Fruit fly (Drosophila melanogaster): ENCODE measurements around the gene fon.

fon gene

dm6 chr2L:19335052-19335451, 51.0 kb downstream of the fon start (continued):
- TF ChIP-seq Med (GFP tag) (peak; percentile 74), CG6854 (GFP tag; optimal IDR thresholded peaks at IDR 0.05) (peak; percentile 46), Trl (optimal IDR thresholded peaks at IDR 0.05) (no peak), Trl (GFP tag; optimal IDR thresholded peaks at IDR 0.05) (no peak), Atf-2 (GFP tag; optimal IDR thresholded peaks at IDR 0.05) (peak; percentile 15), CG18476 (GFP tag; optimal IDR thresholded peaks at IDR 0.05) (peak; percentile 14), dmrt99B (tag; optimal IDR thresholded peaks at IDR 0.05) (peak; percentile 75), jing (GFP tag; optimal IDR thresholded peaks at IDR 0.05) (no peak), vnd (GFP tag; IDR thresholded peaks at IDR 0.05; ENCODE audit: partially characterized antibody) (no peak), Six4 (GFP tag; optimal IDR thresholded peaks at IDR 0.05) (peak; percentile 54), CG6254 (GFP tag; optimal IDR thresholded peaks at IDR 0.05) (peak; percentile 44), CG6654 (GFP tag; optimal IDR thresholded peaks at IDR 0.05) (no peak), da (GFP tag; optimal IDR thresholded peaks at IDR 0.05) (no peak), CG8765 (GFP tag; IDR thresholded peaks at IDR 0.05) (peak; percentile 54; the same call in 1 of the 2 replicates), CG5245 (GFP tag; optimal IDR thresholded peaks at IDR 0.05) (peak; percentile 43), CG2202 (tag; optimal IDR thresholded peaks at IDR 0.05) (peak; percentile 47), Lpt (GFP tag; optimal IDR thresholded peaks at IDR 0.05) (no peak), CG33557 (GFP tag; optimal IDR thresholded peaks at IDR 0.05) (peak; percentile 4), Hand (GFP tag; optimal IDR thresholded peaks at IDR 0.05) (peak; percentile 44), CG1602 (GFP tag; optimal IDR thresholded peaks at IDR 0.05) (peak; percentile 42), CG10366 (GFP tag; IDR thresholded peaks at IDR 0.05) (peak; percentile 31; the same call in 1 of the 2 replicates), ERR (GFP tag; optimal IDR thresholded peaks at IDR 0.05) (no peak), NC2β (GFP tag; optimal IDR thresholded peaks at IDR 0.05) (peak; percentile 36), D19A (tag; optimal IDR thresholded peaks at IDR 0.05) (peak; percentile 57), CG5953 (GFP tag; IDR thresholded peaks at IDR 0.05) (no peak), unpg (GFP tag; optimal IDR thresholded peaks at IDR 0.05) (peak; percentile 57), mam (GFP tag; optimal IDR thresholded peaks at IDR 0.05) (no peak), Ets97D (GFP tag; optimal IDR thresholded peaks at IDR 0.05) (peak; percentile 19), CG32532 (GFP tag; IDR thresholded peaks at IDR 0.05) (peak; percentile 47), CG10462 (GFP tag; optimal IDR thresholded peaks at IDR 0.05) (peak; percentile 2), CG7372 (GFP tag; IDR thresholded peaks at IDR 0.05) (no peak), eve (GFP tag; optimal IDR thresholded peaks at IDR 0.05) (peak in 1 of 2 experiments; percentile 74), ap (GFP tag; IDR thresholded peaks at IDR 0.05) (peak; percentile 40; the same call in 1 of the 2 replicates), B-H1 (GFP tag; IDR thresholded peaks at IDR 0.05) (peak; percentile 42; the same call in 2 of the 3 replicates), chif (GFP tag; optimal IDR thresholded peaks at IDR 0.05) (peak; percentile 2 to 70), onecut (GFP tag; IDR thresholded peaks at IDR 0.05) (peak; percentile 25; the same call in 1 of the 2 replicates), Chrac-16 (GFP tag; optimal IDR thresholded peaks at IDR 0.05) (peak; percentile 65), CG6813 (GFP tag; optimal IDR thresholded peaks at IDR 0.05) (peak; percentile 53), sqz (GFP tag; optimal IDR thresholded peaks at IDR 0.05) (peak; percentile 12), CG7745 (tag; optimal IDR thresholded peaks at IDR 0.05) (no peak), sima (GFP tag; optimal IDR thresholded peaks at IDR 0.05) (no peak), CG2678 (tag; optimal IDR thresholded peaks at IDR 0.05) (peak; percentile 71), CG14710 (tag; optimal IDR thresholded peaks at IDR 0.05) (peak; percentile 63), CG17359 (tag; optimal IDR thresholded peaks at IDR 0.05) (peak; percentile 58), Dad (GFP tag; optimal IDR thresholded peaks at IDR 0.05) (peak; percentile 14), CG9817 (tag; optimal IDR thresholded peaks at IDR 0.05) (peak; percentile 1), bowl (GFP tag; IDR thresholded peaks at IDR 0.05) (no peak), CG10959 (GFP tag; IDR thresholded peaks at IDR 0.05) (peak; percentile 33; the same call in 1 of the 2 replicates), Pdp1 (GFP tag; optimal IDR thresholded peaks at IDR 0.05) (peak; percentile 32 to 48), CG8388 (GFP tag; optimal IDR thresholded peaks at IDR 0.05) (peak; percentile 57), slbo (GFP tag; IDR thresholded peaks at IDR 0.05) (peak; percentile 61), Ets65A (GFP tag) (peak; percentile 76)
